Fruit fly (Drosophila melanogaster) Kc167 (cell line): ENCODE data around the gene Mgat2.

Experiments
- Myc ChIP-seq: fragments of >200 bp; optimal IDR thresholded peaks from 2 replicates; lab custom pipeline; 2017; ENCODE audit warnings: missing external identifiers
- Sin3A ChIP-seq: fragments of >200 bp; optimal IDR thresholded peaks from 2 replicates; lab custom pipeline; 2018; ENCODE audit warnings: missing external identifiers
- h ChIP-seq: fragments of >200 bp; optimal IDR thresholded peaks from 3 replicates; lab custom pipeline; 2018; ENCODE audit warnings: missing external identifiers
- insv ChIP-seq: fragments of >200 bp; optimal IDR thresholded peaks from 3 replicates; lab custom pipeline; 2018; ENCODE audit warnings: missing external identifiers
- psq ChIP-seq: fragments of >200 bp; optimal IDR thresholded peaks from 2 replicates; lab custom pipeline; 2017; ENCODE audit warnings: missing external identifiers
- ttk ChIP-seq: sonication (Bioruptor generic); optimal IDR thresholded peaks from 2 replicates; lab custom pipeline; 2017; ENCODE audit warnings: missing external identifiers

Mgat2 gene

dm6 chr3R:30005332-30005979 lies 16.6 kb downstream of the Mgat2 start:
- no peak for TF ChIP-seq psq (lab: Kevin White, UChicago)
- TF ChIP-seq ttk (lab: Kevin White, UChicago): no peak
- TF ChIP-seq insv: no peak
- no peak for TF ChIP-seq Myc (lab: Kevin White, UChicago)
- TF ChIP-seq h: no peak
- TF ChIP-seq Sin3A: no peak

- TF ChIP-seq Sin3A: no peak
- TF ChIP-seq h: no peak
- no peak for TF ChIP-seq psq (lab: Kevin White, UChicago)
- no peak for TF ChIP-seq Myc (lab: Kevin White, UChicago)
- no peak for TF ChIP-seq insv
- TF ChIP-seq ttk (lab: Kevin White, UChicago): no peak
These were observed 17.4 kb downstream of the Mgat2 start, which contains the start of the genes Nlp and Nph for dm6 chr3R:30004648-30005047. Gene Nlp (plus strand): TSS chr3R:30004785. Gene Nph (minus strand): TSS chr3R:30004861.

DNA sequence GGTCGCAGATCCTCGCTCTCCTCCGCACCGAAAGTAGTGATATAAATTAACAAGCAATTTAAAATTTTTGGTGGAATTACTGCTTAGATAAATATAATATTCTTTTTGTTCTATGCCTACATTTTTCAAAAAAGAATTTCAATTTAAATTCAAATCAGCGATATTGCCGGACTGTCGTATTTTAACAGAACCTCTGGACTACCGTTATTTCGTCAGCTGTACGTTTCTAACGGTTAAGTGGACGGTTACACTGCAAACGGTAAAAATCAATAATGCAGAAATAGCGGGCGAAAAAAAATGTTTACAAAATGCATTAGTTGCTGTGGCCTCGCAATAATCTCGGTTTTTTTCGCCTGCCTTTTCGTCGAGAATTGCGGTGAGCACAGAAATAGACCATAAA lies 21.7 kb downstream of the Mgat2 start, which contains the start of gene Tace:
Tace (plus strand) TSS at position 245 of the 400 bp plus-strand sequence.
- TF ChIP-seq Sin3A: no peak
- no peak for TF ChIP-seq psq (lab: Kevin White, UChicago)
- no peak for TF ChIP-seq h
- TF ChIP-seq insv: no peak
- no peak for TF ChIP-seq ttk (lab: Kevin White, UChicago)
- no peak for TF ChIP-seq Myc (lab: Kevin White, UChicago)

DNA sequence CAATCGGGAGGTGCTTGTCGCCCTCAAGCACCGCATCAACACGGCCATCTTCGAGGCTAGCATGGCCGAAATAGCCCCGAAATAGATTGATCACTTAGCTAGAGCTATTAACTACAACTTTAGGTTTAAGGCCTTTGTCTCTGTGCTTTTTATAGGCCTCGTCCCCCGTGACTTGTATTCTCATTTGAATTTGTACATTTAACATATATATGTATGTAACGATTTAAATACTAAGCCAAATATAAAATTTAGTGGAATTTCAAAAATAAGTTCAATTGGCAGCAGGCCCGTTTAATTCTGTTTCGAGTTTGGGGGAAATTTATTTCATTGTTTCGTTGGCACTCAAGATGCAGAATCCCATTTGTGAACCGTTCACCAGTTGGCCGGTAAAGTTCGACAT lies 22.5 kb downstream of the Mgat2 start, which contains the start of gene CG34298:
CG34298 (plus strand) TSS at position 301 of the 400 bp plus-strand sequence.
- no peak for TF ChIP-seq insv
- no peak for TF ChIP-seq h
- TF ChIP-seq Sin3A: no peak
- TF ChIP-seq psq (lab: Kevin White, UChicago): no peak
- no peak for TF ChIP-seq Myc (lab: Kevin White, UChicago)
- no peak for TF ChIP-seq ttk (lab: Kevin White, UChicago)

DNA sequence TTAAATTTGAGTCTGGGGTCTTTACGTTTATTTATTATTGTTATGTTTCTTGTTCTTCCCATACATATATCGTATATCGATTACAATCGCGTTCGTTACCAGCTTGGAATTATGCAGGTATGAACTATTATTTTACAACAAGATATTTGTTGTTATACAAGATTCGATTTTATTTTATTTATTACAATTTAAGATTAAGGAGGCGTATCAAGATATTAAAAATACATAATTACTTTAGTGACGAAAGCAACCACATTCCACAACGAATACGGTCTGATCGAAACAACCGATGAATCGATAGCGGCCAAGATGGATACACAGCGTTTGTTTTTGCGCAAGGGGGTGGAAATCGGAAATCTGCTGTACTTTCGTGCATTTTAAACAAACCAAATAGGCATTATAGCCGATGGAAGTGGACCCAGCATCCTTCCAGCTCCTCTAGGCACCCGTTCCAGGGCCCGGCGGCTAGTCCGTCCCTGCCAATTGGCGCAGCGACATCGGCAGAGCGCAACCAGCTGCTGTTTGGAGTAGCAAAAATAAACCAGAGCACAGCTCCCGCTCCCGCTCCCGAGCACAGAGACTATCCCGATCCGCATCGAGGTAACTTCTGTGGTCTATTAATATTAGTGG lies 24.3 kb downstream of the Mgat2 start, which contains the start of the genes CG15525 and CG11504:
CG15525 (minus strand) TSS at position 70 of the 630 bp plus-strand sequence.
CG11504 (plus strand) TSS at position 294 of the 630 bp plus-strand sequence.
- TF ChIP-seq insv (no peak), Myc (lab: Kevin White, UChicago) (no peak), psq (lab: Kevin White, UChicago) (no peak), ttk (lab: Kevin White, UChicago) (no peak), Sin3A (no peak), h (no peak)

- TF ChIP-seq psq (lab: Kevin White, UChicago) (no peak), h (no peak), insv (no peak), Sin3A (no peak), ttk (lab: Kevin White, UChicago) (no peak), Myc (lab: Kevin White, UChicago) (no peak)
These were observed 27.0 kb downstream of the Mgat2 start, which contains the start of the genes CG7903 and Sas-6 for dm6 chr3R:29995035-29995434. Gene CG7903 (minus strand): TSS chr3R:29995231. Gene Sas-6 (plus strand): TSS chr3R:29995357.

- TF ChIP-seq psq (lab: Kevin White, UChicago) (no peak), Myc (lab: Kevin White, UChicago) (no peak), h (no peak), ttk (lab: Kevin White, UChicago) (no peak), Sin3A (no peak), insv (no peak)
These were observed 28.9 kb downstream of the Mgat2 start, which contains the start of gene Acph-1 for dm6 chr3R:29993134-29993533. Gene Acph-1 (minus strand): TSS chr3R:29993411.

DNA sequence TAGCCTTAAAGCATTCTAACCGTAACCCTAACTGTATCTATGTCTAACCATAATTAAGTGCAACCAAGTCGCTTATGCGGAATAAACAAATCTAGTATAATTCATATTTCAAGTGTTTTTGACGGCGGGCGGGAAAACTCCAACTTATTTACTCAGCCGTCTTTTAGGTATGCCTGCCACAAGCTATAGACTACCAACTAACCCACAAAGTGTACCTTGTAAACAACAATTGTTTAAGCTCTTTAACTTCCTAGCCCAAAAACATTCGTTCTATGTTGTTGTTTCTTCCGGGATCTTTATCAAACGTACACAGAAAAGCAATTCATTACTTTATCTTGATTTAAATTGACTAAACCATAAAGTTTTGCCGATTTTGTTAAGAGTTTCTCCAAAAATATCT lies 31.3 kb downstream of the Mgat2 start:
- TF ChIP-seq ttk (lab: Kevin White, UChicago): no peak
- TF ChIP-seq Myc (lab: Kevin White, UChicago): no peak
- no peak for TF ChIP-seq psq (lab: Kevin White, UChicago)
- no peak for TF ChIP-seq insv

DNA sequence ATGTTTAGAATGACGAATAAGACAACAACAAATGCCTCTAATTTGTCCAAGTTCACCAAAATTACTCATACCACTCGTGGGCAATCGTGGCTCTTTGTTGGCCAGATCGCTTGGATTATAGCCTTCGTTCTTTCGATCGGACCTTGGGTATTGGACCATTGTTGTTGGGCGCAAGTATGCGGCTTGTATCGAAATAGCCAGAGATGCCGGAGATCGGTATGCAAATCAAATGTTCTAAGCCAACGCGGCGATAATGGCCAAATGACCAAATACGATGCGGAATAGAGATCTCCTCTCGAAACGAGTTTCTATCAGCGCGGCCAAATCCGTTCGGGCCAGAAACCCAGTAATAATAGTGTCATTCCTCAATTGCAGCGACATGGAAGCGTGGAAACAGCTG lies 36.8 kb downstream of the Mgat2 start:
- no peak for TF ChIP-seq Sin3A
- no peak for TF ChIP-seq psq (lab: Kevin White, UChicago)
- TF ChIP-seq h: no peak
- TF ChIP-seq insv: no peak
- TF ChIP-seq ttk (lab: Kevin White, UChicago): no peak
- no peak for TF ChIP-seq Myc (lab: Kevin White, UChicago)

DNA sequence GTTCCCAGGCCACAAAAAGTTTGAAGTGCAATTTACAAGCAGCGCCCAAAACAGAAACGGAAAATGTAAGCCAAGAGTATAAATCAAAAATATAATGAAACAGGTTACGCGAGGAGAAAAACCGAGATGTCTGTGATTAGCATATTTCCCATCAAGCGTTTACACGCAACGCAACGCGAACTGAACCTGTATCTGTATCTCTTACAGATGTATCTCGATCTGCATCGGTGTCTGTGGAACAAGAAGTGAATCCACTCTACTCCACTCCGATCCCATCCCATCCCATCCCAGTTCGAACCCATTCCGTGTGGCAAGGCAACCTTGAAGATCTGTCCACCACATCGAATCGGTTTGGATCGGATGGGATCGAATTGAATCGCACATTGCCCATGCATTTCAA lies 38.1 kb downstream of the Mgat2 start:
- TF ChIP-seq Sin3A: no peak
- TF ChIP-seq insv: no peak
- TF ChIP-seq Myc (lab: Kevin White, UChicago): no peak
- TF ChIP-seq ttk (lab: Kevin White, UChicago): no peak

dm6 chr3R:29983073-29983544 lies 38.9 kb downstream of the Mgat2 start, which contains the start of gene CG7896:
Gene CG7896 (plus strand): TSS chr3R:29983426.
- TF ChIP-seq Myc (lab: Kevin White, UChicago) (no peak), insv (no peak)

- TF ChIP-seq Sin3A (no peak), insv (no peak), h (no peak)
These were observed 40.0 kb downstream of the Mgat2 start for dm6 chr3R:29982027-29982426.

dm6 chr3R:29981479-29981878 lies 40.5 kb downstream of the Mgat2 start:
- TF ChIP-seq Myc (lab: Kevin White, UChicago) (no peak), insv (no peak), psq (lab: Kevin White, UChicago) (no peak), h (no peak), Sin3A (no peak), ttk (lab: Kevin White, UChicago) (no peak)
